Fruit fly (Drosophila melanogaster): ENCODE results near the gene nmo.

nmo gene

dm6 chr3L:7941514-7941913 lies 37.3 kb upstream of the nmo start:
- TF ChIP-seq CG3032 (tag; optimal IDR thresholded peaks at IDR 0.05) = no peak
- TF ChIP-seq Met (GFP tag; optimal IDR thresholded peaks at IDR 0.05) = no peak
- no peak for TF ChIP-seq Eip93F (GFP tag; optimal IDR thresholded peaks at IDR 0.05)
- TF ChIP-seq fkh (GFP tag; optimal IDR thresholded peaks at IDR 0.05) = peak; percentile 66
- TF ChIP-seq CG3919 (GFP tag; optimal IDR thresholded peaks at IDR 0.05) = no peak
- no peak for TF ChIP-seq CG9139 (GFP tag; optimal IDR thresholded peaks at IDR 0.05)
- no peak for TF ChIP-seq CG8632 (GFP tag; optimal IDR thresholded peaks at IDR 0.05)
- no peak for TF ChIP-seq fd85E (GFP tag; optimal IDR thresholded peaks at IDR 0.05)
- TF ChIP-seq CG10669 (GFP tag; optimal IDR thresholded peaks at IDR 0.05) = no peak

dm6 chr3L:7942403-7942952 lies 36.4 kb upstream of the nmo start:
- TF ChIP-seq achi (GFP tag; optimal IDR thresholded peaks at IDR 0.05) (no peak), cyc (GFP tag; optimal IDR thresholded peaks at IDR 0.05) (no peak), svp (GFP tag) (peak; percentile 63), fd59A (GFP tag; optimal IDR thresholded peaks at IDR 0.05) (no peak), CG6276 (GFP tag; optimal IDR thresholded peaks at IDR 0.05) (no peak), CG15336 (GFP tag; IDR thresholded peaks at IDR 0.05) (no peak), Ets21C (GFP tag; optimal IDR thresholded peaks at IDR 0.05) (no peak), CG16779 (tag; optimal IDR thresholded peaks at IDR 0.05) (no peak), Sox14 (GFP tag; optimal IDR thresholded peaks at IDR 0.05) (no peak), dsx (GFP tag; optimal IDR thresholded peaks at IDR 0.05; ENCODE audit: poor library complexity, severe bottlenecking) (no peak), CG8632 (GFP tag; optimal IDR thresholded peaks at IDR 0.05) (no peak), Sox102F (GFP tag; optimal IDR thresholded peaks at IDR 0.05) (no peak), CG7368 (GFP tag; optimal IDR thresholded peaks at IDR 0.05) (no peak), CG9139 (GFP tag; optimal IDR thresholded peaks at IDR 0.05) (no peak), vri (GFP tag; optimal IDR thresholded peaks at IDR 0.05) (peak; percentile 71), Ets96B (tag; optimal IDR thresholded peaks at IDR 0.05) (no peak)

- TF ChIP-seq Lpt (GFP tag; optimal IDR thresholded peaks at IDR 0.05) = no peak
- peak; percentile 58 for TF ChIP-seq fkh (GFP tag; optimal IDR thresholded peaks at IDR 0.05)
- TF ChIP-seq Eip78C (GFP tag) = peak; percentile 61
- no peak for TF ChIP-seq Blimp-1 (GFP tag; optimal IDR thresholded peaks at IDR 0.05)
- TF ChIP-seq esn (GFP tag; optimal IDR thresholded peaks at IDR 0.05) = peak; percentile 23
Measured at dm6 chr3L:7943046-7943445, 35.8 kb upstream of the nmo start.

- TF ChIP-seq fd59A (GFP tag; optimal IDR thresholded peaks at IDR 0.05) (no peak), OdsH (GFP tag; optimal IDR thresholded peaks at IDR 0.05) (no peak), vri (GFP tag; optimal IDR thresholded peaks at IDR 0.05) (peak; percentile 17), dac (GFP tag; optimal IDR thresholded peaks at IDR 0.05) (no peak), CG3032 (tag; optimal IDR thresholded peaks at IDR 0.05) (no peak), CG8119 (GFP tag; IDR thresholded peaks at IDR 0.05) (no peak), Eip78C (GFP tag) (peak; percentile 27), ss (GFP tag; optimal IDR thresholded peaks at IDR 0.05) (no peak), CG10669 (GFP tag; optimal IDR thresholded peaks at IDR 0.05) (no peak)
Measured at dm6 chr3L:7943950-7944349, 34.9 kb upstream of the nmo start.

dm6 chr3L:7946222-7946621 lies 32.6 kb upstream of the nmo start, which contains the start of gene CG43880:
TSS of gene CG43880 (minus strand) at chr3L:7946322.
- TF ChIP-seq Hr4 (GFP tag; optimal IDR thresholded peaks at IDR 0.05) (no peak), Sox14 (GFP tag; optimal IDR thresholded peaks at IDR 0.05) (no peak), CG15336 (GFP tag; IDR thresholded peaks at IDR 0.05) (no peak), net (GFP tag; optimal IDR thresholded peaks at IDR 0.05) (no peak), Hr39 (GFP tag; optimal IDR thresholded peaks at IDR 0.05) (no peak), CG1621 (tag; optimal IDR thresholded peaks at IDR 0.05) (no peak), CG11762 (GFP tag; optimal IDR thresholded peaks at IDR 0.05; ENCODE audit: insufficient read depth) (no peak), CG6163 (GFP tag; IDR thresholded peaks at IDR 0.05) (no peak), pdm3 (GFP tag; optimal IDR thresholded peaks at IDR 0.05) (no peak), Ets21C (GFP tag; optimal IDR thresholded peaks at IDR 0.05) (no peak), CG3919 (GFP tag; optimal IDR thresholded peaks at IDR 0.05) (no peak), Blimp-1 (GFP tag; optimal IDR thresholded peaks at IDR 0.05) (no peak)

All from whole organism, prepupa.